Worm (Caenorhabditis elegans): ENCODE results near the gene gtf-2A2.

gtf-2A2 gene

ce11 chrIII:12614669-12615451 is 9.7 kb upstream of the gtf-2A2 start:
- peak; percentile 44; the same call in 1 of the 2 replicates for TF ChIP-seq ztf-23 (GFP tag; IDR thresholded peaks at IDR 0.05)
- TF ChIP-seq ref-1 (GFP tag; conservative IDR thresholded peaks at IDR 0.05) = no peak
- TF ChIP-seq flt-1 (GFP tag; IDR thresholded peaks at IDR 0.05) = 0 out of 2 replicates have a peak, but pooled peaks have one; percentile 4
- TF ChIP-seq tab-1 (GFP tag; IDR thresholded peaks at IDR 0.05) = peak; percentile 66; the same call in 1 of the 2 replicates
- no peak for TF ChIP-seq T22C8.4 (GFP tag; IDR thresholded peaks at IDR 0.05)

ce11 chrIII:12615859-12616439 is 8.6 kb upstream of the gtf-2A2 start:
- TF ChIP-seq ztf-23 (GFP tag; IDR thresholded peaks at IDR 0.05) (no peak), tab-1 (GFP tag; IDR thresholded peaks at IDR 0.05) (no peak), flt-1 (GFP tag; IDR thresholded peaks at IDR 0.05) (no peak), med-1 (GFP tag; optimal IDR thresholded peaks at IDR 0.05; ENCODE audit: insufficient read depth) (no peak), ztf-29 (GFP tag; IDR thresholded peaks at IDR 0.05) (no peak), cog-1 (tag; optimal IDR thresholded peaks at IDR 0.05) (no peak), klf-2 (GFP tag; conservative IDR thresholded peaks at IDR 0.05) (no peak), T22C8.4 (GFP tag; IDR thresholded peaks at IDR 0.05) (no peak), ref-1 (GFP tag; conservative IDR thresholded peaks at IDR 0.05) (no peak)

ce11 chrIII:12616990-12617393 is 7.6 kb upstream of the gtf-2A2 start:
- TF ChIP-seq ref-1 (GFP tag; conservative IDR thresholded peaks at IDR 0.05) (no peak), klf-2 (GFP tag; conservative IDR thresholded peaks at IDR 0.05) (no peak), cog-1 (tag; optimal IDR thresholded peaks at IDR 0.05) (peak; percentile 24), tab-1 (GFP tag; IDR thresholded peaks at IDR 0.05) (no peak), ztf-23 (GFP tag; IDR thresholded peaks at IDR 0.05) (no peak), T22C8.4 (GFP tag; IDR thresholded peaks at IDR 0.05) (no peak), med-1 (GFP tag; optimal IDR thresholded peaks at IDR 0.05; ENCODE audit: insufficient read depth) (no peak), ztf-29 (GFP tag; IDR thresholded peaks at IDR 0.05) (no peak; the same call in 1 of the 2 replicates), flt-1 (GFP tag; IDR thresholded peaks at IDR 0.05) (no peak)

ce11 chrIII:12625875-12626649 is 1.5 kb downstream of the gtf-2A2 start, which contains the start of gene pqn-80:
TSS of gene pqn-80 (plus strand) at chrIII:12626568.
- TF ChIP-seq flt-1 (GFP tag; IDR thresholded peaks at IDR 0.05) (no peak), ref-1 (GFP tag; conservative IDR thresholded peaks at IDR 0.05) (no peak), T22C8.4 (GFP tag; IDR thresholded peaks at IDR 0.05) (no peak), ztf-23 (GFP tag; IDR thresholded peaks at IDR 0.05) (no peak), tab-1 (GFP tag; IDR thresholded peaks at IDR 0.05) (no peak), med-1 (GFP tag; optimal IDR thresholded peaks at IDR 0.05; ENCODE audit: insufficient read depth) (no peak), cog-1 (tag; optimal IDR thresholded peaks at IDR 0.05) (no peak), klf-2 (GFP tag; conservative IDR thresholded peaks at IDR 0.05) (no peak), ztf-29 (GFP tag; IDR thresholded peaks at IDR 0.05) (no peak)

ce11 chrIII:12638592-12638991 is 14.0 kb downstream of the gtf-2A2 start:
- TF ChIP-seq cog-1 (tag; optimal IDR thresholded peaks at IDR 0.05) = no peak
- no peak for TF ChIP-seq flt-1 (GFP tag; IDR thresholded peaks at IDR 0.05)
- TF ChIP-seq med-1 (GFP tag; optimal IDR thresholded peaks at IDR 0.05; ENCODE audit: insufficient read depth) = no peak
- TF ChIP-seq ztf-23 (GFP tag; IDR thresholded peaks at IDR 0.05) = no peak
- TF ChIP-seq klf-2 (GFP tag; conservative IDR thresholded peaks at IDR 0.05) = no peak
- TF ChIP-seq tab-1 (GFP tag; IDR thresholded peaks at IDR 0.05) = no peak
- TF ChIP-seq T22C8.4 (GFP tag; IDR thresholded peaks at IDR 0.05) = no peak

- TF ChIP-seq flt-1 (GFP tag; IDR thresholded peaks at IDR 0.05) (no peak), ztf-29 (GFP tag; IDR thresholded peaks at IDR 0.05) (no peak), tab-1 (GFP tag; IDR thresholded peaks at IDR 0.05) (no peak), klf-2 (GFP tag; conservative IDR thresholded peaks at IDR 0.05) (no peak), med-1 (GFP tag; optimal IDR thresholded peaks at IDR 0.05; ENCODE audit: insufficient read depth) (no peak), ref-1 (GFP tag; conservative IDR thresholded peaks at IDR 0.05) (no peak), ztf-23 (GFP tag; IDR thresholded peaks at IDR 0.05) (no peak), cog-1 (tag; optimal IDR thresholded peaks at IDR 0.05) (no peak), T22C8.4 (GFP tag; IDR thresholded peaks at IDR 0.05) (no peak)
Observed at ce11 chrIII:12639214-12639613, 14.6 kb downstream of the gtf-2A2 start.

- TF ChIP-seq ref-1 (GFP tag; conservative IDR thresholded peaks at IDR 0.05) (no peak), flt-1 (GFP tag; IDR thresholded peaks at IDR 0.05) (no peak), klf-2 (GFP tag; conservative IDR thresholded peaks at IDR 0.05) (no peak), ztf-29 (GFP tag; IDR thresholded peaks at IDR 0.05) (no peak), tab-1 (GFP tag; IDR thresholded peaks at IDR 0.05) (no peak), cog-1 (tag; optimal IDR thresholded peaks at IDR 0.05) (no peak), T22C8.4 (GFP tag; IDR thresholded peaks at IDR 0.05) (no peak), ztf-23 (GFP tag; IDR thresholded peaks at IDR 0.05) (no peak), med-1 (GFP tag; optimal IDR thresholded peaks at IDR 0.05; ENCODE audit: insufficient read depth) (no peak)
Observed at ce11 chrIII:12640386-12641024, 15.9 kb downstream of the gtf-2A2 start.

- TF ChIP-seq flt-1 (GFP tag; IDR thresholded peaks at IDR 0.05) = no peak
- TF ChIP-seq ztf-29 (GFP tag; IDR thresholded peaks at IDR 0.05) = no peak
- TF ChIP-seq ref-1 (GFP tag; conservative IDR thresholded peaks at IDR 0.05) = no peak
Observed at ce11 chrIII:12642511-12643168, 18.1 kb downstream of the gtf-2A2 start.

Data from whole organism, midembryonic.